Worm (Caenorhabditis elegans) whole organism, mixed stage, embryonic: ENCODE results near the gene R05G6.4.
A peak's percentile ranks its signal among the peaks of the same experiment; 100 is the strongest.

Experiments used
- M03D4.4 ChIP-seq: sonication (generic microtip); optimal IDR thresholded peaks from 2 replicates; lab custom pipeline; 2017; ENCODE audit warnings: mild to moderate bottlenecking, missing genetic modification characterization, missing compliant biosample characterization
- bed-3 ChIP-seq: fragments of 200-800 bp; sonication (Bioruptor generic); optimal IDR thresholded peaks from 3 replicates; lab custom pipeline; 2018; ENCODE audit warnings: mild to moderate bottlenecking, missing genetic modification characterization, moderate library complexity, missing compliant biosample characterization
- blmp-1 ChIP-seq: fragments of 150-350 bp; optimal IDR thresholded peaks from 2 replicates; lab custom pipeline; 2014; ENCODE audit warnings: missing biosample characterization, missing genetic modification characterization
- ceh-43 ChIP-seq: fragments of 200-800 bp; sonication (Bioruptor generic); optimal IDR thresholded peaks from 2 replicates; lab custom pipeline; 2018; ENCODE audit warnings: mild to moderate bottlenecking, missing genetic modification characterization, moderate library complexity, missing compliant biosample characterization
- ceh-83 ChIP-seq: fragments of 200-800 bp; sonication (Bioruptor generic); optimal IDR thresholded peaks from 2 replicates; lab custom pipeline; 2018; ENCODE audit warnings: mild to moderate bottlenecking, missing genetic modification characterization, missing compliant biosample characterization
- ces-1 ChIP-seq: fragments of 150-350 bp; optimal IDR thresholded peaks from 2 replicates; lab custom pipeline; 2014; ENCODE audit warnings: missing biosample characterization, missing genetic modification reagents, missing genetic modification characterization
- cnd-1 ChIP-seq: fragments of 200-800 bp; sonication (Bioruptor generic); optimal IDR thresholded peaks from 2 replicates; lab custom pipeline; 2018; ENCODE audit warnings: mild to moderate bottlenecking, missing genetic modification characterization, missing compliant biosample characterization
- drap-1 ChIP-seq: fragments of 200-800 bp; sonication (Bioruptor generic); optimal IDR thresholded peaks from 3 replicates; lab custom pipeline; 2018; ENCODE audit warnings: mild to moderate bottlenecking, missing genetic modification characterization, missing compliant biosample characterization
- elt-1 ChIP-seq: sonication (generic microtip); optimal IDR thresholded peaks from 2 replicates; lab custom pipeline; 2017; ENCODE audit warnings: missing genetic modification characterization, mild to moderate bottlenecking, missing compliant biosample characterization, antibody characterized with exemption, moderate library complexity, borderline replicate concordance; ENCODE audit not compliant: insufficient read depth
- elt-3 ChIP-seq: fragments of 150-350 bp; optimal IDR thresholded peaks from 2 replicates; lab custom pipeline; 2014; ENCODE audit warnings: missing biosample characterization, missing genetic modification characterization
- flh-1 ChIP-seq: fragments of 200-800 bp; sonication (Bioruptor generic); optimal IDR thresholded peaks from 2 replicates; lab custom pipeline; 2018; ENCODE audit warnings: mild to moderate bottlenecking, missing genetic modification characterization, moderate library complexity, missing compliant biosample characterization
- ham-2 ChIP-seq: fragments of 200-800 bp; sonication (Bioruptor generic); optimal IDR thresholded peaks from 2 replicates; lab custom pipeline; 2018; ENCODE audit warnings: mild to moderate bottlenecking, missing genetic modification characterization, missing compliant biosample characterization
- hlh-1 ChIP-seq: fragments of 150-350 bp; optimal IDR thresholded peaks from 2 replicates; lab custom pipeline; 2014; ENCODE audit warnings: missing biosample characterization, missing genetic modification reagents, missing genetic modification characterization
- lin-13 ChIP-seq: fragments of 150-350 bp; optimal IDR thresholded peaks from 2 replicates; lab custom pipeline; 2014; ENCODE audit warnings: missing biosample characterization, missing genetic modification characterization
- lsy-2 ChIP-seq: fragments of 150-350 bp; optimal IDR thresholded peaks from 2 replicates; lab custom pipeline; 2014; ENCODE audit warnings: missing biosample characterization, missing genetic modification characterization
- mep-1 ChIP-seq: fragments of 150-350 bp; optimal IDR thresholded peaks from 2 replicates; lab custom pipeline; 2017; ENCODE audit warnings: missing biosample characterization, missing genetic modification reagents, missing genetic modification characterization, inconsistent platforms
- mls-2 ChIP-seq: sonication (generic microtip); optimal IDR thresholded peaks from 2 replicates; lab custom pipeline; 2016; ENCODE audit warnings: mild to moderate bottlenecking, missing genetic modification characterization, moderate library complexity, missing compliant biosample characterization
- nhr-12 ChIP-seq: fragments of 150-350 bp; optimal IDR thresholded peaks from 2 replicates; lab custom pipeline; 2014; ENCODE audit warnings: missing biosample characterization, missing genetic modification characterization
- nhr-2 ChIP-seq: fragments of 150-350 bp; optimal IDR thresholded peaks from 2 replicates; lab custom pipeline; 2014; ENCODE audit warnings: missing biosample characterization, missing genetic modification characterization
- nhr-237 ChIP-seq: fragments of 150-350 bp; optimal IDR thresholded peaks from 2 replicates; lab custom pipeline; 2014; ENCODE audit warnings: missing biosample characterization, missing genetic modification characterization
- nhr-28 ChIP-seq: fragments of 150-350 bp; optimal IDR thresholded peaks from 2 replicates; lab custom pipeline; 2014; ENCODE audit warnings: missing biosample characterization, missing genetic modification characterization
- pha-4 ChIP-seq: fragments of 150-350 bp; optimal IDR thresholded peaks from 2 replicates; lab custom pipeline; 2018; ENCODE audit warnings: missing biosample characterization, missing genetic modification reagents, missing genetic modification characterization
- sem-2 ChIP-seq: fragments of 200-800 bp; sonication (Bioruptor generic); optimal IDR thresholded peaks from 2 replicates; lab custom pipeline; 2018; ENCODE audit warnings: mild to moderate bottlenecking, missing genetic modification characterization, missing compliant biosample characterization
- snpc-4 ChIP-seq: fragments of 150-350 bp; optimal IDR thresholded peaks from 2 replicates; lab custom pipeline; 2014; ENCODE audit warnings: missing biosample characterization, missing genetic modification characterization
- sptf-1 ChIP-seq: sonication (generic microtip); optimal IDR thresholded peaks from 2 replicates; lab custom pipeline; 2017; ENCODE audit warnings: mild to moderate bottlenecking, missing genetic modification characterization, moderate library complexity, missing compliant biosample characterization
- tbx-8 ChIP-seq: fragments of 200-800 bp; sonication (Bioruptor generic); optimal IDR thresholded peaks from 2 replicates; lab custom pipeline; 2018; ENCODE audit warnings: mild to moderate bottlenecking, missing genetic modification characterization, moderate library complexity, missing compliant biosample characterization
- unc-120 ChIP-seq: sonication (generic microtip); optimal IDR thresholded peaks from 2 replicates; lab custom pipeline; 2017; ENCODE audit warnings: missing genetic modification characterization, missing compliant biosample characterization; ENCODE audit not compliant: poor library complexity, severe bottlenecking
- unc-62 ChIP-seq: fragments of 150-350 bp; optimal IDR thresholded peaks from 2 replicates; lab custom pipeline; 2014; ENCODE audit warnings: missing biosample characterization, missing genetic modification reagents, missing genetic modification characterization
- ztf-11 ChIP-seq: fragments of 150-350 bp; optimal IDR thresholded peaks from 2 replicates; lab custom pipeline; 2014; ENCODE audit warnings: missing biosample characterization, missing genetic modification characterization

Gene R05G6.4

DNA sequence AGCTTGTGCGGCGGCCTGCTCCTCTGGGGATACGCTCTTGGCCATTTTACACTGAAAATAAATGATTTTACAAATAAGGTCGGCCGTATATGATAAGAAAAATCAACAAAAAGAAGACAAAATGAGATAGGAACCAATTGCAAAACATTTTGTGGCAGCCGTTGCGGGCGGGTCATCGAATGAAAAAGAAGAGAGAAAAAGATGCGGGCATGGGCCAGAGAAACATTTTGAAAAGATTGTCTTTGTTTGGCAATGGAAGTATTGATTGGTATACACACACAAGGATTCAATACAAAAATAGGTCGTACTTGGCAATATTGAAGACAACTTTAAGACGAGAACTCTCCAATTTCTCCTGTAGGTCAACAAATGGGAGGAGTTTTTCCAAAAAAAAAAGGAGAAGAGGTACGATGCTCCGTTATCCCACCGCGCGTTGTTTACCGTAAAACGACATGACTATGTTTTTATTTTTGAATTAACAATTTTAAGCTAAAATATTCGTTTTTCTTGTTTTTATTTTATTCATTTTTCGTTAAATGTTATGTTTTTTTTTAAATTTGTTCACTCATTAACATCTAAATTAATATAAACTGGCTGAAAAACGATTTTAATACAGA is at the start of gene R05G6.4, which contains the start of gene plc-4:
R05G6.4 (plus strand) TSS at position 617 of the 617 bp plus-strand sequence.
plc-4 (minus strand) TSS at position 51 of the 617 bp plus-strand sequence.
- TF ChIP-seq unc-62 (no peak), ces-1 (GFP tag; lab: Kevin White, UChicago) (peak; percentile 23), lsy-2 (tag; lab: Kevin White, UChicago) (peak; percentile 18)

DNA sequence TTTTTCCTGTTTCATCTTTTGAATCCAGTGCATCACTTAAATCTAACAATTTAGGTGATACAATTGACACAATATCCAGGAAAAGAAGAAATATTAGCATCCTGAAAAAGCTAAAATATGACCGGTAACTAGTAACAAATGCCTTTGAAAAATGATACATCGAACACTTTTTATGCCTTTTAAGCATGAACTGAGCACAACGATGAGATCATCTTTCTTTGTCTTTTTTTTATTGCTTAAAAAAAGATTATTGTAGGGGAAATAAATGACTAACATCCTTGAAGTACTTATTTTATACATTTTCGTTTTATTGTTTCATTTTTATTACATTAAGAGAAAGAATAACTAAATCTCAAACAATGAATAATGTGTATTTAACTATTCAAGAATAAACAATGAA is 47.2 kb upstream of the R05G6.4 start, which contains the start of gene F13B6.3:
F13B6.3 (minus strand) TSS at position 101 of the 400 bp plus-strand sequence.
- TF ChIP-seq ztf-11 (no peak), ceh-83 (GFP tag; lab: Kevin White, UChicago) (no peak), tbx-8 (no peak), unc-120 (tag; lab: Kevin White, UChicago) (no peak), sem-2 (GFP tag; lab: Kevin White, UChicago) (no peak), sptf-1 (no peak), unc-62 (no peak), lsy-2 (tag; lab: Kevin White, UChicago) (no peak), ceh-43 (no peak), M03D4.4 (no peak), mls-2 (no peak), flh-1 (GFP tag; lab: Kevin White, UChicago) (no peak), snpc-4 (tag; lab: Kevin White, UChicago) (no peak)

- no peak for TF ChIP-seq nhr-12 (tag; lab: Kevin White, UChicago)
- TF ChIP-seq, all 35 proteins: peak for 0
These were observed 45.9 kb upstream of the R05G6.4 start for ce11 chrIV:7467170-7467569.

- no peak for TF ChIP-seq cnd-1 (tag; lab: Kevin White, UChicago)
- TF ChIP-seq lin-13 (tag; lab: Kevin White, UChicago): no peak
- no peak for TF ChIP-seq nhr-12 (tag; lab: Kevin White, UChicago)
- TF ChIP-seq ham-2 (GFP tag; lab: Kevin White, UChicago): no peak
- no peak for TF ChIP-seq hlh-1 (tag; lab: Kevin White, UChicago)
- TF ChIP-seq mls-2: no peak
- TF ChIP-seq elt-1: no peak
- TF ChIP-seq ceh-43: no peak
- no peak for TF ChIP-seq ceh-83 (GFP tag; lab: Kevin White, UChicago)
- no peak for TF ChIP-seq nhr-28 (tag; lab: Kevin White, UChicago)
- TF ChIP-seq flh-1 (GFP tag; lab: Kevin White, UChicago): no peak
- TF ChIP-seq mep-1 (tag; lab: Kevin White, UChicago): no peak
- TF ChIP-seq drap-1: no peak
- TF ChIP-seq elt-3 (tag; lab: Kevin White, UChicago): no peak
These were observed 44.4 kb upstream of the R05G6.4 start for ce11 chrIV:7468638-7469037.

DNA sequence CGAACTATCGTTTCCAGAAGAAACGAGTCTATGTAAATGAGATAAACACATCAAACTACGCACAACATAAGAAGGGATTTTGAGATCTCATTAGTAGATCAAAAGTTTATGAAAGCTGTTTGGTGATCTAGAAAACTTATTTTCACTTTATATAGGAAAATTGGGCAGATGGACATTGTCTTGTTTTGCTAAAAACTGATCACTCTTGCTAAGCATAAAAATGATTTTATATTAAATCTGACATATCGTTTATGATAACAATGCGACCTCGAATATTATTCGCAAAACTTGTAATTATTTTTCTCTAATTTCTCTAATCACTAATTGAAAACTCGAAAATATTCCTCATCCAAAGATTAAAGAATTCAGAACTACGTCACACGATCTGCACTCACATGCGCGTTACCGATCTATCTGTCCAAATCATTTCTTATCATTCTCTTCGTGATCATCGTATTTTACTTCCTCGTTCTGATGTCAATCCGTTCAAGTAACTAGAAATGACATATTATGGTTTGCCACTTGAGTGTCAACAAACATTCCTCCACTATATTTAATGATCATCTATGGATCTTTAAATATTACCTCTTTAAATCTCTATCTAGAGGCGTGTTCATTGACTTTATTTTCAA is 43.1 kb upstream of the R05G6.4 start, which contains the start of gene F55G1.7:
F55G1.7 (minus strand) TSS at position 51 of the 632 bp plus-strand sequence.
- TF ChIP-seq nhr-2 (tag; lab: Kevin White, UChicago): no peak
- no peak for TF ChIP-seq pha-4 (tag; lab: Kevin White, UChicago)
- TF ChIP-seq lin-13 (tag; lab: Kevin White, UChicago): no peak
- TF ChIP-seq nhr-237 (tag; lab: Kevin White, UChicago): no peak
- TF ChIP-seq mls-2: no peak
- no peak for TF ChIP-seq blmp-1 (tag; lab: Kevin White, UChicago)
- no peak for TF ChIP-seq sptf-1
- TF ChIP-seq bed-3 (GFP tag; lab: Kevin White, UChicago): no peak
- no peak for TF ChIP-seq ztf-11
- no peak for TF ChIP-seq hlh-1 (tag; lab: Kevin White, UChicago)
